Worm (Caenorhabditis elegans) whole organism, L2 larva: ENCODE data around the gene cat-4.

Experiments used
- ZK546.5 ChIP-seq: sonication (generic microtip); optimal IDR thresholded peaks from 2 replicates; lab custom pipeline; 2017; ENCODE audit warnings: missing biosample characterization, missing genetic modification characterization
- egl-27 ChIP-seq: sonication (generic microtip); optimal IDR thresholded peaks from 3 replicates; lab custom pipeline; 2017; ENCODE audit warnings: missing biosample characterization, missing genetic modification reagents, missing genetic modification characterization
- fos-1 ChIP-seq: fragments of 150-350 bp; optimal IDR thresholded peaks from 2 replicates; lab custom pipeline; 2014; ENCODE audit warnings: missing biosample characterization, missing genetic modification characterization
- nhr-25 ChIP-seq: fragments of 150-350 bp; sonication (generic microtip); optimal IDR thresholded peaks from 3 replicates; lab custom pipeline; 2014; ENCODE audit warnings: missing biosample characterization, missing genetic modification characterization
- snpc-4 ChIP-seq: fragments of 150-350 bp; optimal IDR thresholded peaks from 2 replicates; lab custom pipeline; 2014; ENCODE audit warnings: missing biosample characterization, missing genetic modification characterization
- unc-62 ChIP-seq: fragments of 150-350 bp; optimal IDR thresholded peaks from 2 replicates; lab custom pipeline; 2014; ENCODE audit warnings: missing biosample characterization, missing genetic modification reagents, missing genetic modification characterization

ce11 chrV:10535325-10535724 is 29.4 kb upstream of the cat-4 start:
- TF ChIP-seq fos-1 (tag; lab: Kevin White, UChicago): peak; percentile 53
- no peak for TF ChIP-seq ZK546.5 (tag; lab: Kevin White, UChicago)
- peak; percentile 6 for TF ChIP-seq nhr-25 (tag; lab: Kevin White, UChicago)
- no peak for TF ChIP-seq unc-62 (GFP tag; lab: Kevin White, UChicago)
- no peak for TF ChIP-seq snpc-4 (tag; lab: Kevin White, UChicago)
- no peak for TF ChIP-seq egl-27
